Fruit fly (Drosophila melanogaster): ENCODE results near the gene CG12883.

Gene CG12883

DNA sequence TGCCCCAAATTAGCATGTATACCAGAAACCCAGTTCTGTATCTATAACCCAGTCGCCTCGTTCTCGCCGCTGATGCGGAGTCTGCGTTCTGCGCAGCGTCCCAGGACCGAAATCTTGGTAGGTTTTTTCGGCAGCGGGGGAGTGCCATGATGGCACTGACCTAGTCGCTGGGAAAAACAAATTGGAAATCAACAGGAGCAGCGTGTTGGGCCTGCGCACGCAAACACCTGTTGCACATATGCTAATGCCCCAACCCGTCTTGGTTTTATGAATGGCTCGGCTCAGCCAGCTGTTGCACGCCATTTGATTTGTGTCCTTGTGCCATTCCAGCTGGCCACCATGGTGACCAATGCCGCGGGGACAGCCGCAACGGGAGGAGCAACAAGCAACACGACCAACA lies 16.2 kb upstream of the CG12883 start:
- no peak for TF ChIP-seq Hr83 (GFP tag; optimal IDR thresholded peaks at IDR 0.05; ENCODE audit: poor library complexity, severe bottlenecking)
- no peak for TF ChIP-seq fru (GFP tag; optimal IDR thresholded peaks at IDR 0.05)
- TF ChIP-seq Myc (optimal IDR thresholded peaks at IDR 0.05) = no peak
- TF ChIP-seq pan (optimal IDR thresholded peaks at IDR 0.05) = no peak
- no peak for TF ChIP-seq tai (GFP tag; optimal IDR thresholded peaks at IDR 0.05)
- TF ChIP-seq dmrt93B (GFP tag; optimal IDR thresholded peaks at IDR 0.05) = no peak
- TF ChIP-seq dl (GFP tag; optimal IDR thresholded peaks at IDR 0.05; ENCODE audit: insufficient read depth in 1 of 2, partially characterized antibody in 2 of 2) = no peak
- TF ChIP-seq CG32264 (GFP tag; optimal IDR thresholded peaks at IDR 0.05) = no peak
- TF ChIP-seq Rel (GFP tag; optimal IDR thresholded peaks at IDR 0.05) = no peak
- TF ChIP-seq Rel (tag; optimal IDR thresholded peaks at IDR 0.05) = no peak
- no peak for TF ChIP-seq usp (GFP tag; optimal IDR thresholded peaks at IDR 0.05)
- no peak for TF ChIP-seq GATAd (GFP tag; optimal IDR thresholded peaks at IDR 0.05)
- TF ChIP-seq foxo (GFP tag; optimal IDR thresholded peaks at IDR 0.05) = no peak
- no peak for TF ChIP-seq Abd-B (GFP tag; optimal IDR thresholded peaks at IDR 0.05)
- TF ChIP-seq dsf (GFP tag; optimal IDR thresholded peaks at IDR 0.05; ENCODE audit: borderline replicate concordance) = no peak
- TF ChIP-seq psq (GFP tag; optimal IDR thresholded peaks at IDR 0.05) = no peak

DNA sequence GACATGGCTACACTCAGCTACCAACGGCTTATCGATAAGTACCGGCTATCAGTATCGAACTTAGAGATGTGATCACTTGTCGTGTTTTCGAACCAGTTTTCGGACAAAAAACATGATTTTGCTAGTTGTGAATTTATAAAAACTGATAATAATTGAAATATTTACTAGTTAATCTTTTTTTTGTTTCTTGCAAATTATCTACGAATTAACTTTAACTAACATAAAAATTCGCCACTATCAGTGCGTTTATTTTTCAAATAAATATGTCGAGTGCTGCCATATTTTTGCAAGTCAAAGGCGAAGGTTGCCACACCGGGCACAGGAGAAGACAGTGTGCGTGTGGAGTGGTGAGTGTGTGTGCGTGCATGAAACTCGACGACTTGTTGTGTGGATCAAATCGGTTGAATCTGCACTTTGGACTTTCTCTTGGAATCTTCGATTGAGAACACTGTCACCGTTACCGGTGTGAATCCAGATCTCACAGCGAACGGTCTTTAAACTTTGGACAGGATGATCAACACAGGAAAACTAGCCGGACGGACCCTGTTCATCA lies 1.8 kb upstream of the CG12883 start, which contains the start of gene Hsdl2:
Gene Hsdl2, plus strand, starts transcription at position 349 of the 553 bp plus-strand sequence.
- TF ChIP-seq foxo (GFP tag; optimal IDR thresholded peaks at IDR 0.05) (peak in 1 of 2 experiments; percentile 51), br (GFP tag; optimal IDR thresholded peaks at IDR 0.05) (peak; percentile 50), Sp1 (GFP tag; optimal IDR thresholded peaks at IDR 0.05) (no peak), Vsx2 (GFP tag; optimal IDR thresholded peaks at IDR 0.05; ENCODE audit: partially characterized antibody) (no peak), tai (GFP tag; optimal IDR thresholded peaks at IDR 0.05) (no peak), woc (GFP tag; optimal IDR thresholded peaks at IDR 0.05) (no peak), OdsH (GFP tag; optimal IDR thresholded peaks at IDR 0.05) (peak; percentile 11), sv (GFP tag; optimal IDR thresholded peaks at IDR 0.05) (peak; percentile 38), Hnf4 (GFP tag; optimal IDR thresholded peaks at IDR 0.05) (peak; percentile 97), ey (GFP tag; optimal IDR thresholded peaks at IDR 0.05) (peak; percentile 61), Hr83 (GFP tag; optimal IDR thresholded peaks at IDR 0.05; ENCODE audit: poor library complexity, severe bottlenecking) (no peak), rgr (GFP tag; optimal IDR thresholded peaks at IDR 0.05) (peak; percentile 37), usp (GFP tag; optimal IDR thresholded peaks at IDR 0.05) (no peak), N (GFP tag; optimal IDR thresholded peaks at IDR 0.05) (no peak), Dfd (GFP tag; optimal IDR thresholded peaks at IDR 0.05) (no peak), GATAd (GFP tag; optimal IDR thresholded peaks at IDR 0.05) (peak; percentile 56), h (GFP tag; optimal IDR thresholded peaks at IDR 0.05) (peak; percentile 67), dsf (GFP tag; optimal IDR thresholded peaks at IDR 0.05; ENCODE audit: borderline replicate concordance) (no peak), jim (GFP tag; optimal IDR thresholded peaks at IDR 0.05) (no peak), fru (GFP tag; optimal IDR thresholded peaks at IDR 0.05) (peak; percentile 60), Myc (optimal IDR thresholded peaks at IDR 0.05) (peak; percentile 45), HLH106 (tag; optimal IDR thresholded peaks at IDR 0.05) (peak; percentile 33)

DNA sequence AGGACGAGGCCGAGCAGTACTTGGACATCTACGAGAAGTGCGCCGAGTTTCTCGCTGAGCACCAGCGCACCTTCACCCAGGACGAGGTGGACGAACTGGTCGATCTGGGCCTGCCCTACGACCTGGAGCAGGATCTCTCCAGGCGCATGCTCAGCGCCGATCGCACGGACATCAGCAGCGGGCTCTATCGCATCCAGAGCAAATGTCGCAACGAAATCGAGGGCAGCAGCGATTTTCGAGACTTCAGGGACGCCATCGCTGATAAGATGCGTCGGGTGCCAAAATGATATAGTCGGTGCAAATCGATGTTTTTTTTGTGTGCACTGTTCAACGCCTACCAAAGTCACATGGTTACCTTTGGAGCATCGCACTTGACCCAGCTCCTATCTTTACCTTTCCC lies 576 bp downstream of the CG12883 start:
- TF ChIP-seq dl (GFP tag; optimal IDR thresholded peaks at IDR 0.05; ENCODE audit: insufficient read depth in 1 of 2, partially characterized antibody in 2 of 2) = no peak
- no peak for TF ChIP-seq brk (GFP tag; optimal IDR thresholded peaks at IDR 0.05)
- no peak for TF ChIP-seq dsf (GFP tag; optimal IDR thresholded peaks at IDR 0.05; ENCODE audit: borderline replicate concordance)
- TF ChIP-seq Vsx2 (GFP tag; optimal IDR thresholded peaks at IDR 0.05; ENCODE audit: partially characterized antibody) = no peak
- TF ChIP-seq jim (GFP tag; optimal IDR thresholded peaks at IDR 0.05) = no peak
- TF ChIP-seq dmrt93B (GFP tag; optimal IDR thresholded peaks at IDR 0.05) = no peak
- no peak for TF ChIP-seq Sp1 (GFP tag; optimal IDR thresholded peaks at IDR 0.05)
- no peak for TF ChIP-seq Myc (optimal IDR thresholded peaks at IDR 0.05)
- TF ChIP-seq CG32264 (GFP tag; optimal IDR thresholded peaks at IDR 0.05) = no peak
- no peak for TF ChIP-seq HLH106 (tag; optimal IDR thresholded peaks at IDR 0.05)
- TF ChIP-seq woc (GFP tag; optimal IDR thresholded peaks at IDR 0.05) = no peak
- no peak for TF ChIP-seq CrebA (GFP tag; optimal IDR thresholded peaks at IDR 0.05; ENCODE audit: borderline replicate concordance)

DNA sequence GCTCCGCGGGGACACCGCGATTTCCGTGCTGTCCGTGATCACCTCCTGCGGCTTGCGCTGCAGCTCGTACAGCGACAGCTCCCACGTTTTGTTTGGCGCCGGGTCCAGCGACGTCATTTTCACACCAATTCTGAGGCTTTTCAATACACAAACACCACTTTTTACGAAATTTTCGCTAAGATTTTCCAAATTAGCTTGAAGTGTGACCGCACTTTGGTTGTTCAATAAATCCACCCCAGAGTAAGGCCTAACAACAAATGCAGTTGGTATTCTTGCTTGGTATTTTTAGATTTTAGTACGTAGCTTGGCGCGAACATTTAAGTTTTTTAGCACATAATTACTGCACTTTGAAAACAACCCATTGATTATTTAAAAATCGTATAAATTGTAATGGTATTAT lies 2.7 kb downstream of the CG12883 start, which contains the start of gene Sce:
Gene Sce, minus strand, starts transcription at position 231 of the 400 bp plus-strand sequence.
- TF ChIP-seq brk (GFP tag; optimal IDR thresholded peaks at IDR 0.05) (no peak), Abd-B (GFP tag; optimal IDR thresholded peaks at IDR 0.05) (no peak), Myc (optimal IDR thresholded peaks at IDR 0.05) (peak; percentile 23), Vsx2 (GFP tag; optimal IDR thresholded peaks at IDR 0.05; ENCODE audit: partially characterized antibody) (peak; percentile 98), sv (GFP tag; optimal IDR thresholded peaks at IDR 0.05) (no peak), tai (GFP tag; optimal IDR thresholded peaks at IDR 0.05) (no peak)

Measured in whole organism, wandering third instar larva.